Fruit fly (Drosophila melanogaster) whole organism, embryonic: ENCODE data around the gene PGAP1.
A peak's percentile ranks its signal among the peaks of the same experiment; 100 is the strongest.

Experiments used
- C15 ChIP-seq: fragments of 200-800 bp; sonication (Bioruptor generic); IDR thresholded peaks from 3 replicates; pipeline ENCODE4 v1.3.6; 2022; ENCODE audit warnings: missing biosample characterization, missing genetic modification characterization
- CG10959 ChIP-seq: fragments of 200-800 bp; sonication (Bioruptor generic); IDR thresholded peaks from 2 replicates; pipeline ENCODE4 v1.3.6; 2022; ENCODE audit warnings: missing biosample characterization, missing genetic modification characterization
- CG11085 ChIP-seq: fragments of 200-800 bp; sonication (Bioruptor generic); IDR thresholded peaks from 2 replicates; pipeline ENCODE4 v1.3.6; 2022; ENCODE audit warnings: missing biosample characterization, missing genetic modification characterization
- CG11398 ChIP-seq: fragments of 200-800 bp; sonication (Bioruptor generic); optimal IDR thresholded peaks from 2 replicates; lab custom pipeline; 2016; ENCODE audit warnings: missing biosample characterization, missing genetic modification characterization
- CG11696 ChIP-seq: fragments of 200-800 bp; sonication (Bioruptor generic); IDR thresholded peaks from 2 replicates; pipeline ENCODE4 v1.3.6; 2022; ENCODE audit warnings: missing biosample characterization, missing genetic modification characterization
- CG12391 ChIP-seq: fragments of 200-800 bp; sonication (Bioruptor generic); optimal IDR thresholded peaks from 3 replicates; lab custom pipeline; 2018; ENCODE audit warnings: missing biosample characterization, mild to moderate bottlenecking, missing genetic modification characterization, moderate library complexity
- CG12659 ChIP-seq: fragments of 200-800 bp; sonication (Bioruptor generic); optimal IDR thresholded peaks from 3 replicates; lab custom pipeline; 2017; ENCODE audit warnings: mild to moderate bottlenecking, missing biosample characterization, missing genetic modification reagents, missing genetic modification characterization
- CG13624 ChIP-seq: fragments of 200-800 bp; sonication (Bioruptor generic); optimal IDR thresholded peaks from 2 replicates; lab custom pipeline; 2016; ENCODE audit warnings: missing biosample characterization, missing genetic modification characterization
- CG14014 ChIP-seq: fragments of 200-800 bp; sonication (Bioruptor generic); IDR thresholded peaks from 2 replicates; pipeline ENCODE4 v1.3.6; 2022; ENCODE audit warnings: missing biosample characterization, missing genetic modification characterization
- CG14441 ChIP-seq: fragments of 200-800 bp; sonication (Bioruptor generic); IDR thresholded peaks from 2 replicates; pipeline ENCODE4 v1.3.6; 2022; ENCODE audit warnings: missing biosample characterization, missing genetic modification characterization
- CG14710 ChIP-seq: fragments of 200-800 bp; sonication (Bioruptor generic); optimal IDR thresholded peaks from 3 replicates; lab custom pipeline; 2019; ENCODE audit warnings: missing biosample characterization, mild to moderate bottlenecking, missing genetic modification characterization, moderate library complexity
- CG15269 ChIP-seq: fragments of 200-800 bp; sonication (Bioruptor generic); optimal IDR thresholded peaks from 2 replicates; lab custom pipeline; 2018; ENCODE audit warnings: missing biosample characterization, mild to moderate bottlenecking, missing genetic modification characterization, moderate library complexity
- CG1529 ChIP-seq: fragments of 200-800 bp; sonication (Bioruptor generic); optimal IDR thresholded peaks from 3 replicates; lab custom pipeline; 2018; ENCODE audit warnings: missing biosample characterization, missing genetic modification characterization
- CG15696 ChIP-seq: fragments of 200-800 bp; sonication (Bioruptor generic); optimal IDR thresholded peaks from 2 replicates; lab custom pipeline; 2019; ENCODE audit warnings: missing biosample characterization, mild to moderate bottlenecking, missing genetic modification characterization, moderate library complexity
- CG16863 ChIP-seq: fragments of 200-800 bp; sonication (Bioruptor generic); optimal IDR thresholded peaks from 3 replicates; lab custom pipeline; 2016; ENCODE audit warnings: missing biosample characterization, missing genetic modification characterization
- CG2116 ChIP-seq: fragments of 200-800 bp; sonication (Bioruptor generic); optimal IDR thresholded peaks from 3 replicates; lab custom pipeline; 2018; ENCODE audit warnings: missing biosample characterization, mild to moderate bottlenecking, missing genetic modification characterization
- CG34422 ChIP-seq: fragments of 200-800 bp; sonication (Bioruptor generic); IDR thresholded peaks from 3 replicates; pipeline ENCODE4 v1.3.6; 2022; ENCODE audit warnings: missing biosample characterization, missing genetic modification characterization
- CG3838 ChIP-seq: fragments of 200-800 bp; sonication (Bioruptor generic); optimal IDR thresholded peaks from 3 replicates; lab custom pipeline; 2016; ENCODE audit warnings: missing biosample characterization, missing genetic modification characterization
- CG4424 ChIP-seq: fragments of 200-800 bp; sonication (Bioruptor generic); optimal IDR thresholded peaks from 3 replicates; lab custom pipeline; 2016; ENCODE audit warnings: missing biosample characterization, missing genetic modification characterization
- CG4820 ChIP-seq: fragments of 200-800 bp; sonication (Bioruptor generic); optimal IDR thresholded peaks from 3 replicates; lab custom pipeline; 2016; ENCODE audit warnings: missing biosample characterization, missing genetic modification characterization
- CG6683 ChIP-seq: fragments of 200-800 bp; sonication (Bioruptor generic); optimal IDR thresholded peaks from 2 replicates; lab custom pipeline; 2017; ENCODE audit warnings: missing biosample characterization, mild to moderate bottlenecking, missing genetic modification characterization, missing genetic modification reagents
- CG7271 ChIP-seq: fragments of 200-800 bp; sonication (Bioruptor generic); optimal IDR thresholded peaks from 2 replicates; lab custom pipeline; 2018; ENCODE audit warnings: missing biosample characterization, mild to moderate bottlenecking, missing genetic modification characterization, moderate library complexity
- CG7556 ChIP-seq: fragments of 200-800 bp; sonication (Bioruptor generic); optimal IDR thresholded peaks from 2 replicates; lab custom pipeline; 2017; ENCODE audit warnings: missing biosample characterization, mild to moderate bottlenecking, missing genetic modification characterization
- Deaf1 ChIP-seq: fragments of 200-800 bp; optimal IDR thresholded peaks from 3 replicates; lab custom pipeline; 2019; ENCODE audit warnings: missing biosample characterization, mild to moderate bottlenecking, missing genetic modification characterization, moderate library complexity
- Drgx ChIP-seq: fragments of 200-800 bp; sonication (Bioruptor generic); IDR thresholded peaks from 2 replicates; pipeline ENCODE4 v1.3.6; 2022; ENCODE audit warnings: missing biosample characterization, missing genetic modification characterization
- Eip74EF ChIP-seq, 2 experiments: fragments of 200-800 bp in 1 of 2; fragments of >200 bp in 1 of 2; sonication (Bioruptor generic) in 1 of 2; optimal IDR thresholded peaks; 2 replicates each; lab custom pipeline; 2017 to 2019; ENCODE audit warnings: missing biosample characterization in 2 of 2, missing genetic modification characterization in 2 of 2, mild to moderate bottlenecking in 1 of 2, moderate library complexity in 1 of 2
- Ets65A ChIP-seq: fragments of 200-800 bp; sonication (Bioruptor generic); peaks from one replicate; lab custom pipeline; 2016; ENCODE audit warnings: missing biosample characterization, missing genetic modification characterization
- Ets97D ChIP-seq: fragments of 200-800 bp; sonication (Bioruptor generic); optimal IDR thresholded peaks from 3 replicates; lab custom pipeline; 2016; ENCODE audit warnings: missing biosample characterization, missing genetic modification characterization
- HLHmδ ChIP-seq: fragments of 200-800 bp; sonication (Bioruptor generic); optimal IDR thresholded peaks from 2 replicates; lab custom pipeline; 2018; ENCODE audit warnings: missing biosample characterization, mild to moderate bottlenecking, missing genetic modification characterization, moderate library complexity
- Hr78 ChIP-seq, 2 experiments: fragments of 200-800 bp in 1 of 2; fragments of >200 bp in 1 of 2; sonication (Bioruptor generic) in 1 of 2; optimal IDR thresholded peaks; 2 replicates each; lab custom pipeline; 2017 to 2019; ENCODE audit warnings: missing biosample characterization in 2 of 2, missing genetic modification characterization in 2 of 2, mild to moderate bottlenecking in 1 of 2, moderate library complexity in 1 of 2
- Meics ChIP-seq: fragments of 200-800 bp; sonication (Bioruptor generic); optimal IDR thresholded peaks from 2 replicates; lab custom pipeline; 2017; ENCODE audit warnings: missing biosample characterization, mild to moderate bottlenecking, missing genetic modification characterization
- Rfx ChIP-seq: fragments of 200-800 bp; sonication (Bioruptor generic); IDR thresholded peaks from 2 replicates; pipeline ENCODE4 v1.3.6; 2022; ENCODE audit warnings: missing biosample characterization, missing genetic modification characterization
- Side ChIP-seq: fragments of 200-800 bp; sonication (Bioruptor generic); optimal IDR thresholded peaks from 2 replicates; lab custom pipeline; 2016; ENCODE audit warnings: missing biosample characterization, missing genetic modification characterization
- Tbp ChIP-seq: fragments of >200 bp; optimal IDR thresholded peaks from 2 replicates; lab custom pipeline; 2018; ENCODE audit warnings: missing biosample characterization, missing genetic modification characterization
- YL-1 ChIP-seq: fragments of 200-800 bp; sonication (Bioruptor generic); optimal IDR thresholded peaks from 3 replicates; lab custom pipeline; 2017; ENCODE audit warnings: missing biosample characterization, mild to moderate bottlenecking, missing genetic modification characterization
- cg ChIP-seq: fragments of 200-800 bp; sonication (Bioruptor generic); optimal IDR thresholded peaks from 3 replicates; lab custom pipeline; 2019; ENCODE audit warnings: missing biosample characterization, mild to moderate bottlenecking, missing genetic modification characterization, moderate library complexity
- dm ChIP-seq: fragments of 200-800 bp; sonication (Bioruptor generic); optimal IDR thresholded peaks from 3 replicates; lab custom pipeline; 2016; ENCODE audit warnings: missing biosample characterization, missing genetic modification characterization
- en ChIP-seq: fragments of 200-800 bp; sonication (Bioruptor generic); optimal IDR thresholded peaks from 2 replicates; lab custom pipeline; 2016; ENCODE audit warnings: missing biosample characterization, missing genetic modification characterization
- eve ChIP-seq, 2 experiments: fragments of >200 bp; optimal IDR thresholded peaks; 2 replicates each; lab custom pipeline; 2017; ENCODE audit warnings: missing biosample characterization in 2 of 2, missing genetic modification characterization in 2 of 2
- fu2 ChIP-seq: fragments of 200-800 bp; sonication (Bioruptor generic); optimal IDR thresholded peaks from 2 replicates; lab custom pipeline; 2016; ENCODE audit warnings: missing biosample characterization, missing genetic modification characterization
- gcm ChIP-seq: fragments of 200-800 bp; sonication (Bioruptor generic); optimal IDR thresholded peaks from 2 replicates; lab custom pipeline; 2019; ENCODE audit warnings: missing biosample characterization, mild to moderate bottlenecking, missing genetic modification characterization, moderate library complexity
- hkb ChIP-seq, 2 experiments: fragments of 200-800 bp in 1 of 2; fragments of >200 bp in 1 of 2; sonication (Bioruptor generic) in 1 of 2; IDR thresholded peaks in 1 of 2; optimal IDR thresholded peaks in 1 of 2; 2 replicates each; pipeline versions ENCODE4 v1.3.6 to Lab custom; 2017 to 2022; ENCODE audit warnings: missing biosample characterization in 1 of 2, missing genetic modification characterization in 1 of 2
- jigr1 ChIP-seq: fragments of 200-800 bp; sonication (Bioruptor generic); IDR thresholded peaks from 3 replicates; pipeline ENCODE4 v1.3.6; 2022; ENCODE audit warnings: missing biosample characterization, missing genetic modification characterization
- jing ChIP-seq: fragments of 200-800 bp; sonication (Bioruptor generic); optimal IDR thresholded peaks from 2 replicates; lab custom pipeline; 2018; ENCODE audit warnings: missing biosample characterization, mild to moderate bottlenecking, missing genetic modification characterization
- run ChIP-seq: fragments of 200-800 bp; sonication (Bioruptor generic); optimal IDR thresholded peaks from 3 replicates; lab custom pipeline; 2018; ENCODE audit warnings: missing biosample characterization, mild to moderate bottlenecking, missing genetic modification characterization
- so ChIP-seq: fragments of 200-800 bp; sonication (Bioruptor generic); IDR thresholded peaks from 3 replicates; pipeline ENCODE4 v1.3.6; 2022; ENCODE audit warnings: missing biosample characterization, missing genetic modification characterization
- ssp ChIP-seq: fragments of 200-800 bp; sonication (Bioruptor generic); IDR thresholded peaks from 2 replicates; pipeline ENCODE4 v1.3.6; 2022; ENCODE audit warnings: missing biosample characterization, missing genetic modification characterization
- stc ChIP-seq: fragments of 200-800 bp; sonication (Bioruptor generic); IDR thresholded peaks from 2 replicates; pipeline ENCODE4 v1.3.6; 2022; ENCODE audit warnings: missing biosample characterization, missing genetic modification characterization
- unpg ChIP-seq: fragments of 200-800 bp; sonication (Bioruptor generic); optimal IDR thresholded peaks from 3 replicates; lab custom pipeline; 2018; ENCODE audit warnings: missing biosample characterization, mild to moderate bottlenecking, missing genetic modification characterization, moderate library complexity
- usp ChIP-seq: fragments of >200 bp; optimal IDR thresholded peaks from 2 replicates; lab custom pipeline; 2017; ENCODE audit warnings: missing biosample characterization, missing genetic modification characterization
- z ChIP-seq: fragments of 200-800 bp; sonication (Bioruptor generic); IDR thresholded peaks from 3 replicates; pipeline ENCODE4 v1.3.6; 2022; ENCODE audit warnings: missing biosample characterization, missing genetic modification characterization

The PGAP1 gene

DNA sequence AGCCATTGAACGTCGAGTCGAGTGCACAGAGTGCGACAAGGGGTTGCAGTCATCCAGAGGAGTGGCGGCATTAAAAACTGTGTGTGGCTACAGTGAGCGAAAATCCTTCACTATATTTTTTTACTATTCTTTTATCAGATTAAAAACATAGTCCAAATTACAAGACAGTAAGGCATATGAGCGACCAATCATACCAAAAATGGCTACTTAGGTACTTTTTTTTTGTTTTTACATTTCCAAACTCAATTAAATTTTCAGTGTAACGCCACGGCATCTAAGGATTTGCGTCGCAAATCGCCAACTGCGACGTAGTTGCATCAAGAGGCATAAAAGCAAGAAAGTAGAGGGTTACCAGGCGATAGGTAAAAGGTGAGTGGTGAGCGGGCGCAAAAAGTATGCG is 50.2 kb downstream of the PGAP1 start (continued):
- TF ChIP-seq dm (GFP tag; lab: Kevin White, UChicago) (no peak), run (tag; lab: Kevin White, UChicago) (no peak), CG3838 (GFP tag; lab: Kevin White, UChicago) (no peak), eve (GFP tag; optimal IDR thresholded peaks at IDR 0.05; lab: Kevin White, UChicago) (no peak), CG6683 (GFP tag; lab: Kevin White, UChicago) (no peak), z (GFP tag; lab: Robert Waterston, UW) (no peak), unpg (GFP tag; lab: Kevin White, UChicago) (peak; percentile 64), Side (peak; percentile 29), usp (GFP tag; lab: Kevin White, UChicago) (no peak), Meics (GFP tag; lab: Kevin White, UChicago) (no peak), CG15696 (tag; lab: Kevin White, UChicago) (peak; percentile 20), CG34422 (GFP tag; lab: Robert Waterston, UW) (0 out of 3 replicates have a peak, but pooled peaks have one; percentile 27), Deaf1 (no peak), CG14014 (GFP tag; lab: Robert Waterston, UW) (peak; percentile 47; the same call in 1 of the 2 replicates), Drgx (0 out of 2 replicates have a peak, but pooled peaks have one; percentile 21), CG13624 (GFP tag; lab: Kevin White, UChicago) (peak; percentile 26), CG11696 (GFP tag; lab: Robert Waterston, UW) (0 out of 2 replicates have a peak, but pooled peaks have one; percentile 33), Ets65A (GFP tag; lab: Kevin White, UChicago) (peak; percentile 84), stc (0 out of 2 replicates have a peak, but pooled peaks have one; percentile 15), hkb (optimal IDR thresholded peaks at IDR 0.05; lab: Kevin White, UChicago) (no peak), hkb (GFP tag; IDR thresholded peaks at IDR 0.05; lab: Robert Waterston, UW) (peak; percentile 61), HLHmδ (GFP tag; lab: Kevin White, UChicago) (no peak), CG7556 (peak; percentile 62), gcm (GFP tag; lab: Kevin White, UChicago) (peak; percentile 37), CG16863 (no peak), CG15269 (tag; lab: Kevin White, UChicago) (peak; percentile 27), CG10959 (GFP tag; lab: Robert Waterston, UW) (peak; percentile 58), CG11085 (GFP tag; lab: Robert Waterston, UW) (no peak), CG12659 (GFP tag; lab: Kevin White, UChicago) (no peak), CG11398 (GFP tag; lab: Kevin White, UChicago) (peak; percentile 12), CG14710 (tag; lab: Kevin White, UChicago) (peak; percentile 46), CG14441 (GFP tag; lab: Robert Waterston, UW) (no peak), YL-1 (GFP tag; lab: Kevin White, UChicago) (no peak), Hr78 (GFP tag; optimal IDR thresholded peaks at IDR 0.05; lab: Kevin White, UChicago) (no peak), CG4820 (GFP tag; lab: Kevin White, UChicago) (peak; percentile 45), CG1529 (GFP tag; lab: Kevin White, UChicago) (peak; percentile 45), CG4424 (GFP tag; lab: Kevin White, UChicago) (peak; percentile 15), ssp (GFP tag; lab: Robert Waterston, UW) (peak; percentile 43), Tbp (GFP tag; lab: Kevin White, UChicago) (no peak), Eip74EF (GFP tag; optimal IDR thresholded peaks at IDR 0.05; lab: Kevin White, UChicago) (no peak), Ets97D (GFP tag; lab: Kevin White, UChicago) (no peak), CG7271 (tag; lab: Kevin White, UChicago) (no peak), so (GFP tag; lab: Robert Waterston, UW) (0 out of 3 replicates have a peak, but pooled peaks have one; percentile 19), en (no peak), fu2 (GFP tag; lab: Kevin White, UChicago) (no peak), jigr1 (no peak), CG12391 (peak; percentile 39), C15 (GFP tag; lab: Robert Waterston, UW) (no peak), Rfx (GFP tag; lab: Robert Waterston, UW) (peak; percentile 27; the same call in 1 of the 2 replicates), cg (GFP tag; lab: Kevin White, UChicago) (no peak), jing (GFP tag; lab: Kevin White, UChicago) (peak; percentile 4), CG2116 (GFP tag; lab: Kevin White, UChicago) (no peak)
